Worm (Caenorhabditis elegans): ENCODE measurements around the gene tni-3.

Gene tni-3

DNA sequence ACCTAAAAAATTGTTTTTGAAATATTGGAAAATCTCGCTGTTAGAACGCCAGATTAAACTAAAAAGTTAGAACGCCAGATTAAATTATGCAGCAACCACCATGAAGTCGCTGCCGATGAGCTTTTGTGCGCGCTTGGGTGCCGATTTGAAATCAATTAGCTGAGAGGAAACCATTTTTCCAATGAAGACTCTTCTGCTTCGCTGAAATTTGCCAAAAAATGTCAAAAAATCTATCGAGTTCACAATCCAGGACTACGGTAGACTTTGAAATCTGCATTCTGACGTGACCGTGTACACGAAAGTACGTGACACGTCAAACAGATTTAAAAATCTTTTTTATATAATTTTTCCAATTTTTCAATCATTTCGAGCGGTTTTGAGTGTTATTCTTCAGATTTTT, 46.0 kb downstream of the tni-3 start, which contains the start of gene immt-2:
TSS of gene immt-2 (plus strand) at position 301 of the 400 bp plus-strand sequence.
- TF ChIP-seq snpc-4 (GFP tag; optimal IDR thresholded peaks at IDR 0.05) (no peak), snpc-4 (tag; optimal IDR thresholded peaks at IDR 0.05) (peak in 1 of 4 experiments; percentile 28), ztf-18 (tag; optimal IDR thresholded peaks at IDR 0.05) (peak; percentile 17), lsl-1 (GFP tag; optimal IDR thresholded peaks at IDR 0.05) (peak; percentile 85), rcor-1 (GFP tag; IDR thresholded peaks at IDR 0.05) (no peak)

DNA sequence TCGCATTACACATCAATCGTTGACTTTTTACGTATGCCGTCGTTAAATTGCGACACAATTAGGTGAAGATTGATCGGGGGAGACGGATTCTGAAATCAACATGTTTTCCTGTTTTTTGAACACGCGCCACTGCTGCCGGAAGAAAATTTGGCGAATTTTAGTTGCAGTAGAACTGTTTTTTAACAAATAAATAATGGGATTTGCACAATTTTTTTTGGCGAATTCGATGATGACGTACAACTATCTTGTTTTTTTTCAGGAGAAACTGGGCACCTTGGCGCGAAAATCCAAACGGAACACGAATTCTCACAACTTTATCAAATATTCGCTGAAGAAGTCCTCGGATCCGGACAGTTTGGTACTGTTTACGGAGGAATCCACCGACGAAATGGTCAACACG, 48.9 kb downstream of the tni-3 start:
- TF ChIP-seq tbx-9 (tag; optimal IDR thresholded peaks at IDR 0.05; ENCODE audit: borderline replicate concordance) (no peak), Y67H2A.10 (GFP tag; conservative IDR thresholded peaks at IDR 0.05) (no peak), aptf-3 (GFP tag; IDR thresholded peaks at IDR 0.05) (no peak), tlf-1 (GFP tag; optimal IDR thresholded peaks at IDR 0.05) (no peak), F55B11.4 (tag; optimal IDR thresholded peaks at IDR 0.05; ENCODE audit: borderline replicate concordance, insufficient read depth) (no peak), ceh-79 (tag; optimal IDR thresholded peaks at IDR 0.05) (no peak), pha-4 (tag; optimal IDR thresholded peaks at IDR 0.05) (no peak), chd-7 (tag; optimal IDR thresholded peaks at IDR 0.05) (no peak), T26A5.8 (tag; optimal IDR thresholded peaks at IDR 0.05) (no peak), Y95B8A.8 (GFP tag; IDR thresholded peaks at IDR 0.05) (no peak), akir-1 (GFP tag; optimal IDR thresholded peaks at IDR 0.05) (no peak), K12H6.12 (tag; optimal IDR thresholded peaks at IDR 0.05) (no peak), sea-2 (GFP tag; IDR thresholded peaks at IDR 0.05) (no peak), F52B5.7 (tag; optimal IDR thresholded peaks at IDR 0.05) (no peak), B0336.3 (GFP tag; IDR thresholded peaks at IDR 0.05) (no peak), T07F8.4 (tag; optimal IDR thresholded peaks at IDR 0.05) (no peak)

DNA sequence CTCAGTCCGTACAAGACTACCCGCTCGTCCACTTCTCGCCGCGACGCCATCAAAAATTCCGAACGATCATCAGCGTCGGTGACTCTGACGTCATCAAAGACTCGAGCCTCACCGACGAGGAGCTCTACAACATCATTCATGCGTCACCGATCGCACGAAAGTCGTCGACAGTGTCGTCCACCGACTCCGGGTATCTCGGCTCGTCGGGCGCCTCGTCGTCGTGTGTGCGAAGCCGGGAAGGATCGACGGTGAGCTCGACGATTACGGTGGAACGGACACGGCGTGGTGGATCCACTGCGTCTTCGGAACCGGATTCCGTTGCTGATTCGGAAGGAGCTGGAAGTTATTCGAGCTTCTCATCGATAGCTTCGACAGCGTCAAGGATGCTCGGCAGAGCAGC, 50.1 kb downstream of the tni-3 start:
- TF ChIP-seq zfh-2 (GFP tag; conservative IDR thresholded peaks at IDR 0.05) (peak; percentile 80), F33H1.4 (GFP tag; IDR thresholded peaks at IDR 0.05) (no peak), repo-1 (tag; optimal IDR thresholded peaks at IDR 0.05) (peak; percentile 16), K11D2.4 (GFP tag; IDR thresholded peaks at IDR 0.05) (0 out of 2 replicates have a peak, but pooled peaks have one; percentile 22), nfya-1 (tag; optimal IDR thresholded peaks at IDR 0.05; ENCODE audit: borderline replicate concordance, insufficient read depth) (peak; percentile 43), him-1 (tag; optimal IDR thresholded peaks at IDR 0.05) (no peak), egrh-3 (GFP tag; IDR thresholded peaks at IDR 0.05) (peak; percentile 50; the same call in 1 of the 2 replicates)
